Fruit fly (Drosophila melanogaster) whole organism, embryonic: ENCODE results near the gene CG9166.

Experiments used
- CG1024 ChIP-seq: fragments of 200-800 bp; sonication (Bioruptor generic); IDR thresholded peaks from 2 replicates; pipeline ENCODE4 v1.3.6; 2022; ENCODE audit warnings: missing biosample characterization, missing genetic modification characterization
- CG12769 ChIP-seq: fragments of 200-800 bp; sonication (Bioruptor generic); optimal IDR thresholded peaks from 2 replicates; lab custom pipeline; 2019; ENCODE audit warnings: missing biosample characterization, mild to moderate bottlenecking, missing genetic modification characterization, moderate library complexity
- CG13624 ChIP-seq: fragments of 200-800 bp; sonication (Bioruptor generic); optimal IDR thresholded peaks from 2 replicates; lab custom pipeline; 2016; ENCODE audit warnings: missing biosample characterization, missing genetic modification characterization
- CG13775 ChIP-seq: fragments of 200-800 bp; sonication (Bioruptor generic); optimal IDR thresholded peaks from 3 replicates; lab custom pipeline; 2017; ENCODE audit warnings: missing biosample characterization, mild to moderate bottlenecking, missing genetic modification characterization
- CG15479 ChIP-seq: fragments of 200-800 bp; sonication (Bioruptor generic); optimal IDR thresholded peaks from 3 replicates; lab custom pipeline; 2019; ENCODE audit warnings: missing biosample characterization, mild to moderate bottlenecking, missing genetic modification characterization, moderate library complexity
- CG15601 ChIP-seq: fragments of 200-800 bp; sonication (Bioruptor generic); optimal IDR thresholded peaks from 3 replicates; lab custom pipeline; 2019; ENCODE audit warnings: missing biosample characterization, mild to moderate bottlenecking, missing genetic modification characterization, moderate library complexity
- CG1647 ChIP-seq: fragments of 200-800 bp; sonication (Bioruptor generic); optimal IDR thresholded peaks from 3 replicates; lab custom pipeline; 2016; ENCODE audit warnings: missing biosample characterization, missing genetic modification characterization
- CG16813 ChIP-seq: fragments of 200-800 bp; sonication (Bioruptor generic); IDR thresholded peaks from 3 replicates; pipeline ENCODE4 v1.3.6; 2022; ENCODE audit warnings: missing biosample characterization, missing genetic modification characterization; ENCODE audit not compliant: partially characterized antibody
- CG17568 ChIP-seq: fragments of 200-800 bp; sonication (Bioruptor generic); optimal IDR thresholded peaks from 2 replicates; lab custom pipeline; 2018; ENCODE audit warnings: missing biosample characterization, mild to moderate bottlenecking, missing genetic modification characterization, moderate library complexity
- CG17802 ChIP-seq: fragments of 200-800 bp; sonication (Bioruptor generic); optimal IDR thresholded peaks from 2 replicates; lab custom pipeline; 2018; ENCODE audit warnings: missing biosample characterization, mild to moderate bottlenecking, missing genetic modification characterization, moderate library complexity
- CG17829 ChIP-seq: fragments of 200-800 bp; optimal IDR thresholded peaks from 2 replicates; lab custom pipeline; 2019; ENCODE audit warnings: missing biosample characterization, mild to moderate bottlenecking, missing genetic modification characterization, moderate library complexity
- CG2129 ChIP-seq: fragments of 200-800 bp; sonication (Bioruptor generic); IDR thresholded peaks from 2 replicates; pipeline ENCODE4 v1.3.6; 2022; ENCODE audit warnings: missing biosample characterization, missing genetic modification characterization; ENCODE audit not compliant: partially characterized antibody
- CG34422 ChIP-seq: fragments of 200-800 bp; sonication (Bioruptor generic); IDR thresholded peaks from 3 replicates; pipeline ENCODE4 v1.3.6; 2022; ENCODE audit warnings: missing biosample characterization, missing genetic modification characterization
- CG9215 ChIP-seq: fragments of 200-800 bp; sonication (Bioruptor generic); IDR thresholded peaks from 2 replicates; pipeline ENCODE4 v1.3.6; 2022; ENCODE audit warnings: missing biosample characterization, missing genetic modification characterization
- CHES-1-like ChIP-seq: fragments of 200-800 bp; sonication (Bioruptor generic); optimal IDR thresholded peaks from 2 replicates; lab custom pipeline; 2016; ENCODE audit warnings: missing biosample characterization, missing genetic modification characterization
- CkIIα-i1 ChIP-seq: fragments of 200-800 bp; sonication (Bioruptor generic); IDR thresholded peaks from 2 replicates; pipeline ENCODE4 v1.3.6; 2022; ENCODE audit warnings: missing biosample characterization, missing genetic modification characterization
- Dip2 ChIP-seq: fragments of 200-800 bp; sonication (Bioruptor generic); IDR thresholded peaks from 2 replicates; pipeline ENCODE4 v1.3.6; 2022; ENCODE audit warnings: missing biosample characterization, missing genetic modification characterization
- E2f1 ChIP-seq: fragments of 200-800 bp; sonication (Bioruptor generic); IDR thresholded peaks from 2 replicates; pipeline ENCODE4 v1.3.6; 2022; ENCODE audit warnings: missing biosample characterization, missing genetic modification characterization
- Ets65A ChIP-seq: fragments of 200-800 bp; sonication (Bioruptor generic); peaks from one replicate; lab custom pipeline; 2016; ENCODE audit warnings: missing biosample characterization, missing genetic modification characterization
- Gsc ChIP-seq: fragments of 200-800 bp; sonication (Bioruptor generic); IDR thresholded peaks from 2 replicates; pipeline ENCODE4 v1.3.6; 2022; ENCODE audit warnings: missing biosample characterization, missing genetic modification characterization
- Oaz ChIP-seq: fragments of 200-800 bp; sonication (Bioruptor generic); IDR thresholded peaks from 2 replicates; pipeline ENCODE4 v1.3.6; 2022; ENCODE audit warnings: missing biosample characterization, missing genetic modification characterization
- Oli ChIP-seq: fragments of 200-800 bp; sonication (Bioruptor generic); optimal IDR thresholded peaks from 2 replicates; lab custom pipeline; 2018; ENCODE audit warnings: missing biosample characterization, mild to moderate bottlenecking, missing genetic modification characterization, moderate library complexity
- Rfx ChIP-seq: fragments of 200-800 bp; sonication (Bioruptor generic); IDR thresholded peaks from 2 replicates; pipeline ENCODE4 v1.3.6; 2022; ENCODE audit warnings: missing biosample characterization, missing genetic modification characterization
- Ssrp ChIP-seq: fragments of 200-800 bp; sonication (Bioruptor generic); optimal IDR thresholded peaks from 2 replicates; lab custom pipeline; 2018; ENCODE audit warnings: missing biosample characterization, mild to moderate bottlenecking, missing genetic modification characterization, moderate library complexity
- TFAM ChIP-seq: fragments of 200-800 bp; sonication (Bioruptor generic); optimal IDR thresholded peaks from 2 replicates; lab custom pipeline; 2017; ENCODE audit warnings: missing biosample characterization, missing genetic modification characterization, inconsistent platforms
- Taf1 ChIP-seq: fragments of 200-800 bp; sonication (Bioruptor generic); IDR thresholded peaks from 2 replicates; pipeline ENCODE4 v1.3.6; 2022; ENCODE audit warnings: missing biosample characterization, missing genetic modification characterization
- abd-A ChIP-seq: fragments of 200-800 bp; sonication (Bioruptor generic); optimal IDR thresholded peaks from 3 replicates; lab custom pipeline; 2019; ENCODE audit warnings: missing biosample characterization, mild to moderate bottlenecking, missing genetic modification characterization, moderate library complexity
- ara ChIP-seq: fragments of 200-800 bp; sonication (Bioruptor generic); IDR thresholded peaks from 2 replicates; pipeline ENCODE4 v1.3.6; 2022; ENCODE audit warnings: missing biosample characterization, missing genetic modification characterization
- ase ChIP-seq: fragments of 200-800 bp; sonication (Bioruptor generic); IDR thresholded peaks from 3 replicates; pipeline ENCODE4 v1.3.6; 2022; ENCODE audit warnings: missing biosample characterization, missing genetic modification characterization
- chn ChIP-seq: fragments of 200-800 bp; sonication (Bioruptor generic); optimal IDR thresholded peaks from 2 replicates; lab custom pipeline; 2016; ENCODE audit warnings: missing biosample characterization, missing genetic modification characterization
- crc ChIP-seq: fragments of 200-800 bp; sonication (Bioruptor generic); optimal IDR thresholded peaks from 2 replicates; lab custom pipeline; 2016; ENCODE audit warnings: missing biosample characterization, missing genetic modification characterization
- dan ChIP-seq: fragments of 200-800 bp; sonication (Bioruptor generic); IDR thresholded peaks from 2 replicates; pipeline ENCODE4 v1.3.6; 2022; ENCODE audit warnings: missing biosample characterization, missing genetic modification characterization
- eve ChIP-seq, 2 experiments: fragments of >200 bp; optimal IDR thresholded peaks; 2 replicates each; lab custom pipeline; 2017; ENCODE audit warnings: missing biosample characterization in 2 of 2, missing genetic modification characterization in 2 of 2
- exex ChIP-seq: fragments of 200-800 bp; sonication (Bioruptor generic); optimal IDR thresholded peaks from 4 replicates; lab custom pipeline; 2018; ENCODE audit warnings: missing biosample characterization, mild to moderate bottlenecking, missing genetic modification characterization, moderate library complexity
- gem ChIP-seq: fragments of 200-800 bp; sonication (Bioruptor generic); optimal IDR thresholded peaks from 2 replicates; lab custom pipeline; 2019; ENCODE audit warnings: missing biosample characterization, mild to moderate bottlenecking, missing genetic modification characterization, moderate library complexity
- grau ChIP-seq: fragments of 200-800 bp; optimal IDR thresholded peaks from 3 replicates; lab custom pipeline; 2019; ENCODE audit warnings: missing biosample characterization, mild to moderate bottlenecking, missing genetic modification characterization, moderate library complexity
- hb ChIP-seq: fragments of 200-800 bp; sonication (Bioruptor generic); IDR thresholded peaks from 3 replicates; pipeline ENCODE4 v1.3.6; 2022; ENCODE audit warnings: missing biosample characterization, missing genetic modification characterization; ENCODE audit not compliant: partially characterized antibody
- her ChIP-seq: fragments of 200-800 bp; sonication (Bioruptor generic); optimal IDR thresholded peaks from 2 replicates; lab custom pipeline; 2016; ENCODE audit warnings: missing biosample characterization, missing genetic modification characterization
- jigr1 ChIP-seq: fragments of 200-800 bp; sonication (Bioruptor generic); IDR thresholded peaks from 3 replicates; pipeline ENCODE4 v1.3.6; 2022; ENCODE audit warnings: missing biosample characterization, missing genetic modification characterization
- kay ChIP-seq: fragments of 200-800 bp; sonication (Bioruptor generic); optimal IDR thresholded peaks from 2 replicates; lab custom pipeline; 2016; ENCODE audit warnings: missing biosample characterization, missing genetic modification characterization
- kni ChIP-seq: fragments of 200-800 bp; sonication (Bioruptor generic); optimal IDR thresholded peaks from 3 replicates; lab custom pipeline; 2017; ENCODE audit warnings: mild to moderate bottlenecking, missing biosample characterization, missing genetic modification reagents, missing genetic modification characterization
- lola ChIP-seq, 3 experiments: fragments of >200 bp in 2 of 3; fragments of 200-800 bp in 1 of 3; sonication (Bioruptor generic) in 1 of 3; optimal IDR thresholded peaks; 2 replicates each; lab custom pipeline; 2017 to 2019; ENCODE audit warnings: missing biosample characterization in 3 of 3, missing genetic modification characterization in 3 of 3, mild to moderate bottlenecking in 1 of 3, moderate library complexity in 1 of 3
- luna ChIP-seq: fragments of 200-800 bp; sonication (Bioruptor generic); optimal IDR thresholded peaks from 2 replicates; lab custom pipeline; 2016; ENCODE audit warnings: missing biosample characterization, missing genetic modification characterization
- pb ChIP-seq: fragments of 200-800 bp; sonication (Bioruptor generic); optimal IDR thresholded peaks from 3 replicates; lab custom pipeline; 2016; ENCODE audit warnings: missing biosample characterization, missing genetic modification characterization
- repo ChIP-seq: fragments of 200-800 bp; sonication (Bioruptor generic); optimal IDR thresholded peaks from 2 replicates; lab custom pipeline; 2016; ENCODE audit warnings: missing biosample characterization, missing genetic modification characterization
- row ChIP-seq: fragments of 200-800 bp; sonication (Bioruptor generic); IDR thresholded peaks from 3 replicates; pipeline ENCODE4 v1.3.6; 2022; ENCODE audit warnings: missing biosample characterization, missing genetic modification characterization
- salm ChIP-seq: fragments of 200-800 bp; sonication (Bioruptor generic); optimal IDR thresholded peaks from 2 replicates; lab custom pipeline; 2018; ENCODE audit warnings: missing biosample characterization, mild to moderate bottlenecking, missing genetic modification characterization
- sens ChIP-seq: fragments of 200-800 bp; sonication (Bioruptor generic); peaks from one replicate; lab custom pipeline; 2016; ENCODE audit warnings: missing biosample characterization, missing genetic modification characterization
- tio ChIP-seq: fragments of 200-800 bp; sonication (Bioruptor generic); optimal IDR thresholded peaks from 2 replicates; lab custom pipeline; 2017; ENCODE audit warnings: missing biosample characterization, missing genetic modification characterization, inconsistent platforms
- vnd ChIP-seq: fragments of 200-800 bp; sonication (Bioruptor generic); IDR thresholded peaks from 3 replicates; pipeline ENCODE4 v1.3.6; 2022; ENCODE audit warnings: missing biosample characterization, missing genetic modification characterization; ENCODE audit not compliant: partially characterized antibody
- wek ChIP-seq: fragments of 200-800 bp; sonication (Bioruptor generic); optimal IDR thresholded peaks from 3 replicates; lab custom pipeline; 2018; ENCODE audit warnings: missing biosample characterization, mild to moderate bottlenecking, missing genetic modification characterization, moderate library complexity
- yki ChIP-seq: fragments of >200 bp; optimal IDR thresholded peaks from 3 replicates; lab custom pipeline; 2018
- zfh2 ChIP-seq: fragments of 200-800 bp; sonication (Bioruptor generic); optimal IDR thresholded peaks from 2 replicates; lab custom pipeline; 2016; ENCODE audit warnings: missing biosample characterization, missing genetic modification characterization

CG9166 gene

DNA sequence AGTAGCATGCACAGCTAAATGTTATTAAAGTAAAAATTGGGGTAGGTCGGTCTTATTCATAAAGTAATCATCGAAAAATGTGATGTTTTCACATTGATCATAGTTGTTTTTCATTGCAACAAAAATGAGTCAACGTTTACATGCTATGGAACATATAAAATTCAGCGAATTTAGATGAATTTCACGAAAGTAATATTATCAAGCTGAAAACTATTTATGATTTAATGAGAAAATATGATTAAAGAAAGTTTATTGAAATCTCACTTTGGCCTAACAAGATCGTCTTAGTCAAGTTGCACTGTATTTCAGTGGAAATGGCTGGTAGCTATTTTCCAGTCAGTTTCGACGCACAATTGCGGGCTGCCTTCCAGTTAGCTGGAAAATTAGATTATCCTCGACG lies 2.0 kb upstream of the CG9166 start:
- TF ChIP-seq CG1024, result no peak
- TF ChIP-seq luna (GFP tag; lab: Kevin White, UChicago), result no peak
- no peak for TF ChIP-seq Gsc (GFP tag; lab: Robert Waterston, UW)
- TF ChIP-seq Oli (tag; lab: Kevin White, UChicago), result no peak
- no peak for TF ChIP-seq TFAM
- TF ChIP-seq CG17829 (tag; lab: Kevin White, UChicago), result no peak
- TF ChIP-seq CHES-1-like (GFP tag; lab: Kevin White, UChicago), result no peak
- no peak for TF ChIP-seq kni (GFP tag; lab: Kevin White, UChicago)
- no peak for TF ChIP-seq CG12769
- no peak for TF ChIP-seq zfh2 (GFP tag; lab: Kevin White, UChicago)
- peak; percentile 39; the same call in 2 of the 3 replicates for TF ChIP-seq row
- no peak for TF ChIP-seq CG15601
- TF ChIP-seq salm (tag; lab: Kevin White, UChicago), result no peak
- TF ChIP-seq CG15479, result no peak
- TF ChIP-seq Dip2 (GFP tag; lab: Robert Waterston, UW), result no peak
- no peak for TF ChIP-seq her (GFP tag; lab: Kevin White, UChicago)
- no peak for TF ChIP-seq pb (GFP tag; lab: Kevin White, UChicago)
- TF ChIP-seq CG9215 (GFP tag; lab: Robert Waterston, UW), result no peak
- TF ChIP-seq tio (GFP tag; lab: Kevin White, UChicago), result peak; percentile 30
- no peak for TF ChIP-seq E2f1 (GFP tag; lab: Robert Waterston, UW)
- no peak for TF ChIP-seq Ets65A (GFP tag; lab: Kevin White, UChicago)
- TF ChIP-seq chn (GFP tag; lab: Kevin White, UChicago), result no peak
- TF ChIP-seq wek (GFP tag; lab: Kevin White, UChicago), result no peak
- no peak for TF ChIP-seq Rfx (GFP tag; lab: Robert Waterston, UW)
- no peak for TF ChIP-seq hb (GFP tag; lab: Robert Waterston, UW)
- no peak for TF ChIP-seq abd-A
- no peak for TF ChIP-seq vnd
- no peak for TF ChIP-seq yki (lab: Kevin White, UChicago)
- no peak for TF ChIP-seq CG17802 (tag; lab: Kevin White, UChicago)
- TF ChIP-seq crc (GFP tag; lab: Kevin White, UChicago), result no peak
- TF ChIP-seq CG1647 (GFP tag; lab: Kevin White, UChicago), result no peak
- no peak for TF ChIP-seq CG34422 (GFP tag; lab: Robert Waterston, UW)
- no peak for TF ChIP-seq kay (GFP tag; lab: Kevin White, UChicago)
- no peak for TF ChIP-seq CkIIα-i1
- TF ChIP-seq CG13624 (GFP tag; lab: Kevin White, UChicago), result no peak
- no peak for TF ChIP-seq CG2129
- peak; percentile 21 for TF ChIP-seq gem (tag; lab: Kevin White, UChicago)
- peak; percentile 6; the same call in 1 of the 3 replicates for TF ChIP-seq ase (GFP tag; lab: Robert Waterston, UW)
- no peak for TF ChIP-seq Oaz (GFP tag; lab: Robert Waterston, UW)
- no peak for TF ChIP-seq repo (GFP tag; lab: Kevin White, UChicago)
- TF ChIP-seq ara (GFP tag; lab: Robert Waterston, UW), result 0 out of 2 replicates have a peak, but pooled peaks have one; percentile 29
- no peak for TF ChIP-seq CG17568 (GFP tag; lab: Kevin White, UChicago)
- no peak for TF ChIP-seq Taf1 (GFP tag; lab: Robert Waterston, UW)
- TF ChIP-seq sens, result peak; percentile 80
- no peak for TF ChIP-seq jigr1 (GFP tag; lab: Robert Waterston, UW)
- TF ChIP-seq eve (GFP tag; optimal IDR thresholded peaks at IDR 0.05; lab: Kevin White, UChicago), result no peak
- no peak for TF ChIP-seq CG13775 (GFP tag; lab: Kevin White, UChicago)
- peak; percentile 29 for TF ChIP-seq Ssrp (tag; lab: Kevin White, UChicago)
- TF ChIP-seq exex (tag; lab: Kevin White, UChicago), result no peak
- no peak for TF ChIP-seq CG16813 (GFP tag; lab: Robert Waterston, UW)
- TF ChIP-seq grau (tag; lab: Kevin White, UChicago), result peak; percentile 81
- no peak for TF ChIP-seq dan
- TF ChIP-seq lola (GFP tag; optimal IDR thresholded peaks at IDR 0.05; lab: Kevin White, UChicago), result peak in 1 of 3 experiments; percentile 14
